Fruit fly (Drosophila melanogaster) whole organism, embryonic: ENCODE data around the gene CG34183.
A peak's percentile ranks its signal among the peaks of the same experiment; 100 is the strongest.

Experiments used
- Aef1 ChIP-seq: fragments of 200-800 bp; sonication (Bioruptor generic); IDR thresholded peaks from 3 replicates; pipeline ENCODE4 v1.3.6; 2022; ENCODE audit warnings: missing biosample characterization, missing genetic modification characterization
- CG11456 ChIP-seq: fragments of 200-800 bp; sonication (Bioruptor generic); IDR thresholded peaks from 3 replicates; pipeline ENCODE4 v1.3.6; 2022; ENCODE audit warnings: missing biosample characterization, missing genetic modification characterization
- CG11504 ChIP-seq: fragments of 200-800 bp; sonication (Bioruptor generic); optimal IDR thresholded peaks from 3 replicates; lab custom pipeline; 2019; ENCODE audit warnings: missing biosample characterization, mild to moderate bottlenecking, missing genetic modification characterization, moderate library complexity
- CG12659 ChIP-seq: fragments of 200-800 bp; sonication (Bioruptor generic); optimal IDR thresholded peaks from 3 replicates; lab custom pipeline; 2017; ENCODE audit warnings: mild to moderate bottlenecking, missing biosample characterization, missing genetic modification reagents, missing genetic modification characterization
- CG13624 ChIP-seq: fragments of 200-800 bp; sonication (Bioruptor generic); optimal IDR thresholded peaks from 2 replicates; lab custom pipeline; 2016; ENCODE audit warnings: missing biosample characterization, missing genetic modification characterization
- CG14050 ChIP-seq: fragments of 200-800 bp; sonication (Bioruptor generic); IDR thresholded peaks from 3 replicates; pipeline ENCODE4 v1.3.6; 2022; ENCODE audit warnings: missing biosample characterization, missing genetic modification characterization
- CG14667 ChIP-seq: fragments of 200-800 bp; sonication (Bioruptor generic); IDR thresholded peaks from 2 replicates; pipeline ENCODE4 v1.3.6; 2022; ENCODE audit warnings: missing biosample characterization, missing genetic modification characterization
- CG1603 ChIP-seq: fragments of 200-800 bp; sonication (Bioruptor generic); optimal IDR thresholded peaks from 2 replicates; lab custom pipeline; 2019; ENCODE audit warnings: missing biosample characterization, mild to moderate bottlenecking, missing genetic modification characterization, moderate library complexity
- CG17385 ChIP-seq: fragments of 200-800 bp; sonication (Bioruptor generic); optimal IDR thresholded peaks from 3 replicates; lab custom pipeline; 2018; ENCODE audit warnings: missing biosample characterization, mild to moderate bottlenecking, missing genetic modification characterization
- CG17568 ChIP-seq: fragments of 200-800 bp; sonication (Bioruptor generic); optimal IDR thresholded peaks from 2 replicates; lab custom pipeline; 2018; ENCODE audit warnings: missing biosample characterization, mild to moderate bottlenecking, missing genetic modification characterization, moderate library complexity
- CG1792 ChIP-seq: fragments of 200-800 bp; sonication (Bioruptor generic); optimal IDR thresholded peaks from 2 replicates; lab custom pipeline; 2016; ENCODE audit warnings: missing biosample characterization, missing genetic modification characterization
- CG2875 ChIP-seq: fragments of 200-800 bp; sonication (Bioruptor generic); optimal IDR thresholded peaks from 2 replicates; lab custom pipeline; 2017; ENCODE audit warnings: missing biosample characterization, mild to moderate bottlenecking, missing genetic modification characterization, missing genetic modification reagents
- CG4617 ChIP-seq: fragments of 200-800 bp; sonication (Bioruptor generic); optimal IDR thresholded peaks from 3 replicates; lab custom pipeline; 2016; ENCODE audit warnings: missing biosample characterization, missing genetic modification characterization, borderline replicate concordance
- CG6689 ChIP-seq: fragments of 200-800 bp; sonication (Bioruptor generic); IDR thresholded peaks from 2 replicates; pipeline ENCODE4 v1.3.6; 2022; ENCODE audit warnings: missing biosample characterization, missing genetic modification characterization
- CG7271 ChIP-seq: fragments of 200-800 bp; sonication (Bioruptor generic); optimal IDR thresholded peaks from 2 replicates; lab custom pipeline; 2018; ENCODE audit warnings: missing biosample characterization, mild to moderate bottlenecking, missing genetic modification characterization, moderate library complexity
- CG7357 ChIP-seq: fragments of 200-800 bp; sonication (Bioruptor generic); IDR thresholded peaks from 3 replicates; pipeline ENCODE4 v1.3.6; 2022; ENCODE audit warnings: missing biosample characterization, missing genetic modification characterization
- CG8765 ChIP-seq: fragments of 200-800 bp; sonication (Bioruptor generic); IDR thresholded peaks from 2 replicates; pipeline ENCODE4 v1.3.6; 2022; ENCODE audit warnings: missing biosample characterization, missing genetic modification characterization
- CG9876 ChIP-seq: fragments of 200-800 bp; sonication (Bioruptor generic); optimal IDR thresholded peaks from 2 replicates; lab custom pipeline; 2016; ENCODE audit warnings: missing biosample characterization, missing genetic modification characterization
- Ets65A ChIP-seq: fragments of 200-800 bp; sonication (Bioruptor generic); peaks from one replicate; lab custom pipeline; 2016; ENCODE audit warnings: missing biosample characterization, missing genetic modification characterization
- Ets97D ChIP-seq: fragments of 200-800 bp; sonication (Bioruptor generic); optimal IDR thresholded peaks from 3 replicates; lab custom pipeline; 2016; ENCODE audit warnings: missing biosample characterization, missing genetic modification characterization
- HLHmδ ChIP-seq: fragments of 200-800 bp; sonication (Bioruptor generic); optimal IDR thresholded peaks from 2 replicates; lab custom pipeline; 2018; ENCODE audit warnings: missing biosample characterization, mild to moderate bottlenecking, missing genetic modification characterization, moderate library complexity
- Mad ChIP-seq: fragments of 200-800 bp; sonication (Bioruptor generic); optimal IDR thresholded peaks from 2 replicates; lab custom pipeline; 2016; ENCODE audit warnings: missing biosample characterization, missing genetic modification characterization
- Med ChIP-seq: fragments of 200-800 bp; sonication (Bioruptor generic); peaks from one replicate; lab custom pipeline; 2016; ENCODE audit warnings: missing biosample characterization, missing genetic modification characterization, mild to moderate bottlenecking, inconsistent platforms, moderate library complexity
- Sox102F ChIP-seq: fragments of 200-800 bp; sonication (Bioruptor generic); optimal IDR thresholded peaks from 2 replicates; lab custom pipeline; 2018; ENCODE audit warnings: missing biosample characterization, mild to moderate bottlenecking, missing genetic modification characterization, moderate library complexity
- Sry-β ChIP-seq: fragments of 200-800 bp; sonication (Bioruptor generic); optimal IDR thresholded peaks from 2 replicates; lab custom pipeline; 2018; ENCODE audit warnings: missing biosample characterization, mild to moderate bottlenecking, missing genetic modification characterization, moderate library complexity
- TFAM ChIP-seq: fragments of 200-800 bp; sonication (Bioruptor generic); optimal IDR thresholded peaks from 2 replicates; lab custom pipeline; 2017; ENCODE audit warnings: missing biosample characterization, missing genetic modification characterization, inconsistent platforms
- Xrp1 ChIP-seq: fragments of 200-800 bp; sonication (Bioruptor generic); IDR thresholded peaks from 2 replicates; pipeline ENCODE4 v1.3.6; 2022; ENCODE audit warnings: missing biosample characterization, missing genetic modification characterization
- az2 ChIP-seq: fragments of 200-800 bp; sonication (Bioruptor generic); optimal IDR thresholded peaks from 3 replicates; lab custom pipeline; 2016; ENCODE audit warnings: missing biosample characterization, missing genetic modification characterization
- bowl ChIP-seq: fragments of 200-800 bp; sonication (Bioruptor generic); IDR thresholded peaks from 2 replicates; pipeline ENCODE4 v1.3.6; 2022; ENCODE audit warnings: missing biosample characterization, missing genetic modification characterization
- br ChIP-seq: fragments of >200 bp; optimal IDR thresholded peaks from 2 replicates; lab custom pipeline; 2017
- ci ChIP-seq: fragments of 200-800 bp; sonication (Bioruptor generic); IDR thresholded peaks from 3 replicates; pipeline ENCODE4 v1.3.6; 2022; ENCODE audit warnings: missing biosample characterization, missing genetic modification characterization
- crp ChIP-seq, 2 experiments: fragments of 200-800 bp; sonication (Bioruptor generic); optimal IDR thresholded peaks; 2 replicates in 1 of 2; 3 replicates in 1 of 2; lab custom pipeline; 2017; ENCODE audit warnings: missing biosample characterization in 2 of 2, missing genetic modification characterization in 2 of 2, mild to moderate bottlenecking in 1 of 2, moderate library complexity in 1 of 2
- gcm2 ChIP-seq: fragments of 200-800 bp; sonication (Bioruptor generic); optimal IDR thresholded peaks from 2 replicates; lab custom pipeline; 2016; ENCODE audit warnings: missing biosample characterization, missing genetic modification characterization
- gem ChIP-seq: fragments of 200-800 bp; sonication (Bioruptor generic); optimal IDR thresholded peaks from 2 replicates; lab custom pipeline; 2019; ENCODE audit warnings: missing biosample characterization, mild to moderate bottlenecking, missing genetic modification characterization, moderate library complexity
- knrl ChIP-seq: fragments of 200-800 bp; sonication (Bioruptor generic); IDR thresholded peaks from 3 replicates; pipeline ENCODE4 v1.3.6; 2022; ENCODE audit warnings: missing biosample characterization, missing genetic modification characterization; ENCODE audit not compliant: partially characterized antibody
- lmd ChIP-seq: fragments of 200-800 bp; sonication (Bioruptor generic); IDR thresholded peaks from 2 replicates; pipeline ENCODE4 v1.3.6; 2022; ENCODE audit warnings: missing biosample characterization, missing genetic modification characterization
- prd ChIP-seq, 3 experiments: fragments of >200 bp in 2 of 3; fragments of 200-800 bp in 1 of 3; sonication (Bioruptor generic) in 1 of 3; optimal IDR thresholded peaks in 2 of 3; IDR thresholded peaks in 1 of 3; 2 replicates in 2 of 3; 3 replicates in 1 of 3; pipeline versions ENCODE4 v1.3.6 to Lab custom; 2017 to 2022; ENCODE audit warnings: missing biosample characterization in 1 of 3, missing genetic modification characterization in 1 of 3
- pum ChIP-seq: fragments of 200-800 bp; sonication (Bioruptor generic); optimal IDR thresholded peaks from 2 replicates; lab custom pipeline; 2016; ENCODE audit warnings: missing biosample characterization, missing genetic modification characterization
- sens ChIP-seq: fragments of 200-800 bp; sonication (Bioruptor generic); peaks from one replicate; lab custom pipeline; 2016; ENCODE audit warnings: missing biosample characterization, missing genetic modification characterization
- sisA ChIP-seq: fragments of 200-800 bp; sonication (Bioruptor generic); IDR thresholded peaks from 2 replicates; pipeline ENCODE4 v1.3.6; 2022; ENCODE audit warnings: missing biosample characterization, missing genetic modification characterization
- slbo ChIP-seq: fragments of 200-800 bp; sonication (Bioruptor generic); IDR thresholded peaks from 2 replicates; pipeline ENCODE4 v1.3.6; 2022; ENCODE audit warnings: missing biosample characterization, missing genetic modification characterization
- wek ChIP-seq: fragments of 200-800 bp; sonication (Bioruptor generic); optimal IDR thresholded peaks from 3 replicates; lab custom pipeline; 2018; ENCODE audit warnings: missing biosample characterization, mild to moderate bottlenecking, missing genetic modification characterization, moderate library complexity

The CG34183 gene

dm6 chr2L:9862964-9863363 is 27.6 kb downstream of the CG34183 start:
- TF ChIP-seq prd (optimal IDR thresholded peaks at IDR 0.05; lab: Kevin White, UChicago) (no peak), prd (GFP tag; IDR thresholded peaks at IDR 0.05; lab: Robert Waterston, UW) (peak; percentile 23; the same call in 1 of the 3 replicates), Med (GFP tag; lab: Kevin White, UChicago) (peak; percentile 38), az2 (GFP tag; lab: Kevin White, UChicago) (peak; percentile 3), TFAM (GFP tag; lab: Kevin White, UChicago) (no peak), ci (peak; percentile 58; the same call in 2 of the 3 replicates), Aef1 (peak; percentile 30; the same call in 1 of the 3 replicates), CG11504 (tag; lab: Kevin White, UChicago) (peak; percentile 17), CG6689 (GFP tag; lab: Robert Waterston, UW) (peak; percentile 26; the same call in 1 of the 2 replicates), Ets65A (GFP tag; lab: Kevin White, UChicago) (peak; percentile 78), CG1603 (tag; lab: Kevin White, UChicago) (peak; percentile 18), lmd (peak; percentile 26; the same call in 1 of the 2 replicates), Mad (GFP tag; lab: Kevin White, UChicago) (no peak), CG11456 (GFP tag; lab: Robert Waterston, UW) (0 out of 3 replicates have a peak, but pooled peaks have one; percentile 23), CG9876 (GFP tag; lab: Kevin White, UChicago) (no peak), CG7357 (GFP tag; lab: Robert Waterston, UW) (no peak), slbo (GFP tag; lab: Robert Waterston, UW) (peak; percentile 27; the same call in 1 of the 2 replicates), gem (tag; lab: Kevin White, UChicago) (peak; percentile 33), Xrp1 (GFP tag; lab: Robert Waterston, UW) (peak; percentile 28; the same call in 1 of the 2 replicates), Sox102F (GFP tag; lab: Kevin White, UChicago) (peak; percentile 6), crp (GFP tag; optimal IDR thresholded peaks at IDR 0.05; lab: Kevin White, UChicago) (no peak)

dm6 chr2L:9850788-9851187 is 39.8 kb downstream of the CG34183 start:
- TF ChIP-seq Ets97D = peak; percentile 55
- TF ChIP-seq sens (GFP tag; lab: Kevin White, UChicago) = peak; percentile 68
- no peak for TF ChIP-seq CG14050
- TF ChIP-seq HLHmδ (GFP tag; lab: Kevin White, UChicago) = no peak
- no peak for TF ChIP-seq wek (GFP tag; lab: Kevin White, UChicago)
- TF ChIP-seq br (lab: Kevin White, UChicago) = no peak
- no peak for TF ChIP-seq CG17568
- no peak for TF ChIP-seq CG8765
- no peak for TF ChIP-seq Sry-β
- no peak for TF ChIP-seq Mad (GFP tag; lab: Kevin White, UChicago)
- TF ChIP-seq knrl (GFP tag; lab: Robert Waterston, UW) = no peak
- no peak for TF ChIP-seq CG14667 (GFP tag; lab: Robert Waterston, UW)
- no peak for TF ChIP-seq gcm2
- no peak for TF ChIP-seq CG1792 (GFP tag; lab: Kevin White, UChicago)
- TF ChIP-seq CG17385 (GFP tag; lab: Kevin White, UChicago) = peak; percentile 18
- TF ChIP-seq lmd = no peak
- TF ChIP-seq pum (GFP tag; lab: Kevin White, UChicago) = no peak
- no peak for TF ChIP-seq CG13624 (GFP tag; lab: Kevin White, UChicago)
- TF ChIP-seq CG2875 (GFP tag; lab: Kevin White, UChicago) = no peak
- TF ChIP-seq CG4617 (GFP tag; lab: Kevin White, UChicago) = no peak
- TF ChIP-seq bowl (GFP tag; lab: Robert Waterston, UW) = no peak
- TF ChIP-seq sisA (GFP tag; lab: Robert Waterston, UW) = no peak
- no peak for TF ChIP-seq CG12659
- TF ChIP-seq CG7271 (tag; lab: Kevin White, UChicago) = peak; percentile 58
